Worm (Caenorhabditis elegans) whole organism, L2 larva: ENCODE data around the gene F46B3.7.

Experiments used
- C34F6.9 ChIP-seq: fragments of 150-350 bp; optimal IDR thresholded peaks from 2 replicates; lab custom pipeline; 2014; ENCODE audit warnings: missing biosample characterization, missing genetic modification characterization
- F13H6.1 ChIP-seq: sonication (generic microtip); optimal IDR thresholded peaks from 2 replicates; lab custom pipeline; 2016; ENCODE audit warnings: missing genetic modification characterization, missing compliant biosample characterization
- ZK546.5 ChIP-seq: sonication (generic microtip); optimal IDR thresholded peaks from 2 replicates; lab custom pipeline; 2017; ENCODE audit warnings: missing biosample characterization, missing genetic modification characterization
- alr-1 ChIP-seq: fragments of 150-350 bp; optimal IDR thresholded peaks from 2 replicates; lab custom pipeline; 2014; ENCODE audit warnings: missing biosample characterization, missing genetic modification characterization
- ama-1 ChIP-seq: fragments of 150-350 bp; optimal IDR thresholded peaks from 2 replicates; lab custom pipeline; 2018; ENCODE audit warnings: inconsistent platforms
- ceh-16 ChIP-seq: fragments of 150-350 bp; optimal IDR thresholded peaks from 2 replicates; lab custom pipeline; 2014; ENCODE audit warnings: missing biosample characterization, missing genetic modification characterization
- ceh-82 ChIP-seq: fragments of 150-350 bp; optimal IDR thresholded peaks from 2 replicates; lab custom pipeline; 2014; ENCODE audit warnings: missing biosample characterization, missing genetic modification characterization
- dmd-4 ChIP-seq: sonication (generic microtip); optimal IDR thresholded peaks from 2 replicates; lab custom pipeline; 2017; ENCODE audit warnings: missing biosample characterization, missing genetic modification characterization
- egl-27 ChIP-seq: sonication (generic microtip); optimal IDR thresholded peaks from 3 replicates; lab custom pipeline; 2017; ENCODE audit warnings: missing biosample characterization, missing genetic modification reagents, missing genetic modification characterization
- elt-1 ChIP-seq: fragments of 150-350 bp; optimal IDR thresholded peaks from 2 replicates; lab custom pipeline; 2014; ENCODE audit warnings: missing biosample characterization, missing genetic modification characterization
- fos-1 ChIP-seq: fragments of 150-350 bp; optimal IDR thresholded peaks from 2 replicates; lab custom pipeline; 2014; ENCODE audit warnings: missing biosample characterization, missing genetic modification characterization
- lin-11 ChIP-seq: fragments of 150-350 bp; sonication (generic microtip); optimal IDR thresholded peaks from 2 replicates; lab custom pipeline; 2014; ENCODE audit warnings: missing biosample characterization, missing genetic modification characterization, inconsistent platforms, mixed read lengths
- lin-13 ChIP-seq: fragments of 150-350 bp; optimal IDR thresholded peaks from 2 replicates; lab custom pipeline; 2014; ENCODE audit warnings: missing biosample characterization, missing genetic modification reagents, missing genetic modification characterization
- mab-5 ChIP-seq: fragments of 150-350 bp; optimal IDR thresholded peaks from 2 replicates; lab custom pipeline; 2014; ENCODE audit warnings: missing biosample characterization, missing genetic modification characterization
- mbf-1 ChIP-seq: sonication (generic microtip); optimal IDR thresholded peaks from 2 replicates; lab custom pipeline; 2017; ENCODE audit warnings: missing biosample characterization, missing genetic modification characterization
- mdl-1 ChIP-seq, 2 experiments: fragments of 150-350 bp in 1 of 2; sonication (generic microtip) in 1 of 2; optimal IDR thresholded peaks; 2 replicates each; lab custom pipeline; 2017; ENCODE audit warnings: missing biosample characterization in 2 of 2, missing genetic modification characterization in 2 of 2
- nhr-10 ChIP-seq: sonication (generic microtip); optimal IDR thresholded peaks from 2 replicates; lab custom pipeline; 2017; ENCODE audit warnings: missing biosample characterization, missing genetic modification characterization
- nhr-21 ChIP-seq: fragments of 150-350 bp; optimal IDR thresholded peaks from 2 replicates; lab custom pipeline; 2014; ENCODE audit warnings: missing biosample characterization, missing genetic modification characterization
- nhr-23 ChIP-seq: fragments of 150-350 bp; optimal IDR thresholded peaks from 2 replicates; lab custom pipeline; 2014; ENCODE audit warnings: missing biosample characterization, missing genetic modification reagents, missing genetic modification characterization
- nhr-237 ChIP-seq: fragments of 150-350 bp; optimal IDR thresholded peaks from 2 replicates; lab custom pipeline; 2014; ENCODE audit warnings: missing biosample characterization, missing genetic modification characterization
- nhr-25 ChIP-seq: fragments of 150-350 bp; sonication (generic microtip); optimal IDR thresholded peaks from 3 replicates; lab custom pipeline; 2014; ENCODE audit warnings: missing biosample characterization, missing genetic modification characterization
- nhr-6 ChIP-seq: fragments of 150-350 bp; optimal IDR thresholded peaks from 2 replicates; lab custom pipeline; 2014; ENCODE audit warnings: missing biosample characterization, missing genetic modification characterization
- peb-1 ChIP-seq: fragments of 150-350 bp; optimal IDR thresholded peaks from 2 replicates; lab custom pipeline; 2014; ENCODE audit warnings: missing biosample characterization, missing genetic modification characterization
- skn-1 ChIP-seq: sonication (generic microtip); optimal IDR thresholded peaks from 2 replicates; lab custom pipeline; 2017; ENCODE audit warnings: missing biosample characterization, missing genetic modification characterization
- sma-3 ChIP-seq: sonication (generic microtip); optimal IDR thresholded peaks from 2 replicates; lab custom pipeline; 2016; ENCODE audit warnings: missing genetic modification reagents, missing genetic modification characterization, missing compliant biosample characterization
- sma-9 ChIP-seq, 2 experiments: fragments of 150-350 bp in 1 of 2; sonication (generic microtip) in 1 of 2; optimal IDR thresholded peaks; 2 replicates each; lab custom pipeline; 2014 to 2016; ENCODE audit warnings: missing genetic modification characterization in 2 of 2, mild to moderate bottlenecking in 1 of 2, missing biosample characterization in 1 of 2, missing compliant biosample characterization in 1 of 2, missing genetic modification reagents in 1 of 2, moderate library complexity in 1 of 2
- snpc-4 ChIP-seq: fragments of 150-350 bp; optimal IDR thresholded peaks from 2 replicates; lab custom pipeline; 2014; ENCODE audit warnings: missing biosample characterization, missing genetic modification characterization
- unc-39 ChIP-seq: fragments of 150-350 bp; optimal IDR thresholded peaks from 2 replicates; lab custom pipeline; 2014; ENCODE audit warnings: missing biosample characterization, missing genetic modification characterization
- unc-55 ChIP-seq: fragments of 150-350 bp; sonication (generic microtip); optimal IDR thresholded peaks from 3 replicates; lab custom pipeline; 2014; ENCODE audit warnings: missing biosample characterization, missing genetic modification reagents, missing genetic modification characterization
- unc-62 ChIP-seq: fragments of 150-350 bp; optimal IDR thresholded peaks from 2 replicates; lab custom pipeline; 2014; ENCODE audit warnings: missing biosample characterization, missing genetic modification reagents, missing genetic modification characterization
- zag-1 ChIP-seq: fragments of 150-350 bp; optimal IDR thresholded peaks from 2 replicates; lab custom pipeline; 2014; ENCODE audit warnings: missing biosample characterization, missing genetic modification characterization
- ztf-1 ChIP-seq: fragments of 200-800 bp; sonication (Bioruptor generic); conservative IDR thresholded peaks from 2 replicates; pipeline ENCODE4 v1.3.6; 2022; ENCODE audit warnings: missing genetic modification characterization, missing compliant biosample characterization
- ztf-11 ChIP-seq: sonication (generic microtip); optimal IDR thresholded peaks from 2 replicates; lab custom pipeline; 2017; ENCODE audit warnings: missing biosample characterization, missing genetic modification characterization
- ztf-4 ChIP-seq: fragments of 150-350 bp; optimal IDR thresholded peaks from 2 replicates; lab custom pipeline; 2014; ENCODE audit warnings: missing biosample characterization, missing genetic modification characterization

Gene F46B3.7

DNA sequence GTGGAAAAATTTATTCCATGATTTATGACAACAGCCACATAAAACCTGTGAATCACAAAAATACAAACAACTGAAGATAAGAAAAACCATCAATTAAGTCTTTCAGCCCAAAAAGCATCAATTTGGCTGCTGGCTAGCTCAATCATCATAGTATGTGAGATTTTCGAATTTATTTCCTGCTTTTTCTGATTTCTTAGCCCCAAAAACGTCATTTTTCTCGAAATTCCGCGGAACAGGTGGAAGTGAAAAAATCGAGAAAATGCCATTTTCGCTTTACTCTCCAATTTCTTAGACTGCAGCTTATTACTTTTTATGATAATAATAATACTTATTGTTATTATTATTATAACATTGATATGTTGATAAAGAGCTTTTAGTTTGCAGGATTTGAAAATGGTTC, 23.4 kb upstream of the F46B3.7 start, which contains the start of gene srxa-15:
Gene srxa-15 (plus strand): TSS at position 301 of the 400 bp plus-strand sequence.
- TF ChIP-seq unc-39 (tag; lab: Kevin White, UChicago) (no peak), mab-5 (tag; lab: Kevin White, UChicago) (no peak), zag-1 (tag; lab: Kevin White, UChicago) (no peak), peb-1 (tag; lab: Kevin White, UChicago) (no peak), ceh-16 (tag; lab: Kevin White, UChicago) (no peak), ZK546.5 (tag; lab: Kevin White, UChicago) (no peak), ztf-4 (tag; lab: Kevin White, UChicago) (no peak), fos-1 (no peak), ama-1 (lab: Kevin White, UChicago) (no peak), lin-13 (GFP tag; lab: Kevin White, UChicago) (no peak), sma-3 (GFP tag; lab: Kevin White, UChicago) (no peak), egl-27 (tag; lab: Kevin White, UChicago) (no peak), ztf-1 (GFP tag; lab: Robert Waterston, UW) (no peak), mdl-1 (tag; optimal IDR thresholded peaks at IDR 0.05; lab: Kevin White, UChicago) (no peak)

DNA sequence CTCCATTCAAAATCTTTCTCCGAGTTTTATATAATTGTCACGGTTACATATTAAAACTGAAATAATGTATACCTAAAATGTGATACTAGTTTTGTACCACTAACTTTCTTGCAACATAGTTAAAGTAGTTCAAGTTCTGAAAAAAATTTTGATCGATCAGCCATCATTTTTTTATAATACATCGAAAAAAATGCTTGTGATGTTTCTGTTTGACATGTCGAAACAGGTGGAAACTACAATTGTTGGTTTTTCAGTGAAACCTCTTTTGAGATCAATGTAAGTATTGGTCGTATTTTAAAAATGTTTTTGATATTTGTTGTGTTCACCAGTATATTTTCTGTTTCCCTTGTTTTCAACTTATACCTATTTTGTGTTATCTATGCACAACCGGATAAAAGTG, 20.8 kb upstream of the F46B3.7 start, which contains the start of gene srxa-14:
Gene srxa-14 (plus strand): TSS at position 301 of the 400 bp plus-strand sequence.
- no peak for TF ChIP-seq F13H6.1 (tag; lab: Kevin White, UChicago)
- TF ChIP-seq alr-1 (tag; lab: Kevin White, UChicago), result no peak
- TF ChIP-seq skn-1 (tag; lab: Kevin White, UChicago), result no peak
- no peak for TF ChIP-seq lin-13 (GFP tag; lab: Kevin White, UChicago)
- no peak for TF ChIP-seq C34F6.9 (tag; lab: Kevin White, UChicago)
- no peak for TF ChIP-seq unc-55 (GFP tag; lab: Kevin White, UChicago)

DNA sequence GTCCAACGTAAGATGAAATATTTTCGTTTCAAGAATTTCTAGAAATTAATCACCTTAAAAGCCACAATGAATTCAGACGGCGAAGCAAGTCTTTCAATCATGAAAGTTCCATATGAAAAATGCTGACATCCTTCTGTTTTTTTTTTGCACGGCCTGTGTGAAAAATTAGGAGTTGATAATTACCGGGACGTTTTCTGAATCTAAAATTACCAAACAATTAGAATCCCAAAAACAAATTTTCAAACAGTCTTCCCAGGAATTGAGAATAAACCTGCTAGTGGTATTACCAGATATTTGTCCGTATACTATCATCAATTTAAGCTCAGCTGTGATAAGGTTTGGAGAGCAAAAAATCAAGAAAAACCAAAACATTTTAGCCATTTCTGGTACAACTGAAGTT, 19.8 kb upstream of the F46B3.7 start, which contains the start of gene Y44A6B.3:
Gene Y44A6B.3 (minus strand): TSS at position 101 of the 400 bp plus-strand sequence.
- TF ChIP-seq egl-27 (tag; lab: Kevin White, UChicago) (no peak), nhr-25 (tag; lab: Kevin White, UChicago) (no peak), nhr-6 (tag; lab: Kevin White, UChicago) (no peak), zag-1 (tag; lab: Kevin White, UChicago) (no peak), fos-1 (no peak), snpc-4 (tag; lab: Kevin White, UChicago) (no peak), skn-1 (tag; lab: Kevin White, UChicago) (no peak), unc-62 (GFP tag; lab: Kevin White, UChicago) (no peak), elt-1 (tag; lab: Kevin White, UChicago) (no peak)

DNA sequence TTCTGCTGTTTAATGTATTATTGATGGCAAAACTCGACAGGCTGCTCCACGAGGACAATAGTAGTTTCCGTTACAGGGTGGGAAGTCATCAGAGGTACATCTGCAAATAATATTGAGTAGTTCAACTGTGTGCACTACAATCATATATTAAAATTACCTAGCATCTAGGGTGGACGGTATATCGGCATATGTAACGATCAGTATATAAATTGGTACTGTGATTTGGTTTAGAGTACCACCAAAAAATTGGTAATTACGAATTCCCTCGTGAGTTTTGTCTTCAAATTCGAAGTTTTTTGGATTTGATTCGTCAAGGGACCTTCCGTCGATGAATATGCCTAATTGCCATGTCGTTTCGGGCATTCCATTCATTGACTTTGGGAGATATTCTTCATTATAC, 18.3 kb upstream of the F46B3.7 start, which contains the start of gene ttr-13:
Gene ttr-13 (minus strand): TSS at position 101 of the 400 bp plus-strand sequence.
- TF ChIP-seq nhr-237 (no peak), mab-5 (tag; lab: Kevin White, UChicago) (no peak), fos-1 (no peak), peb-1 (tag; lab: Kevin White, UChicago) (no peak), ztf-1 (GFP tag; lab: Robert Waterston, UW) (no peak), ceh-82 (tag; lab: Kevin White, UChicago) (no peak), zag-1 (tag; lab: Kevin White, UChicago) (no peak), alr-1 (tag; lab: Kevin White, UChicago) (no peak), nhr-23 (tag; lab: Kevin White, UChicago) (no peak), unc-62 (GFP tag; lab: Kevin White, UChicago) (no peak), nhr-25 (tag; lab: Kevin White, UChicago) (no peak)

DNA sequence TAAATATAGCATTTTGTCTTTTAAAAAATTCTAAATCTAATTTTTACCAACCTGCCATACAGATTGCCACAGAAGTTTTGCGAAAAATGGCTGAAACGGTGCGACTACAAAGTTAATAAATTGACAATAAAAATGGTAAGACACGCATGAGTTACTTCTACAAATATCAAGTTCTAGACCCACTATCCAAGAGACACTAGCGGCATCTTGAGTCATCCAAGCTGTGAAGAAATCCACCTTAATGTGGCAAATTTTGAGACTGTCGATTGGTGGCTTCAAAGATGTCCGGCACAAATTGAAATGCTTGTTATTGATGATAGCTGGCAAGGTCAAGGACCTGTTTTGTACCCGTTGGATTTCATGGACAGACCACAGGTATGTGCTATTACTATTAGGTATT, 15.8 kb upstream of the F46B3.7 start, which contains the start of gene F46B3.16:
Gene F46B3.16 (plus strand): TSS at position 301 of the 400 bp plus-strand sequence.
- TF ChIP-seq snpc-4 (tag; lab: Kevin White, UChicago) (no peak), peb-1 (tag; lab: Kevin White, UChicago) (no peak), ZK546.5 (tag; lab: Kevin White, UChicago) (no peak), lin-11 (tag; lab: Kevin White, UChicago) (no peak), ztf-1 (GFP tag; lab: Robert Waterston, UW) (no peak), C34F6.9 (tag; lab: Kevin White, UChicago) (no peak), mbf-1 (tag; lab: Kevin White, UChicago) (no peak), nhr-10 (no peak), sma-9 (GFP tag; optimal IDR thresholded peaks at IDR 0.05; lab: Kevin White, UChicago) (no peak), sma-9 (tag; optimal IDR thresholded peaks at IDR 0.05; lab: Kevin White, UChicago) (no peak), unc-55 (GFP tag; lab: Kevin White, UChicago) (no peak), nhr-21 (no peak), ztf-11 (tag; lab: Kevin White, UChicago) (no peak), egl-27 (tag; lab: Kevin White, UChicago) (no peak), dmd-4 (tag; lab: Kevin White, UChicago) (no peak)
